Worm (Caenorhabditis elegans) whole organism, L3 larva: ENCODE data around the gene srx-73.

Experiments used
- R02D3.7 ChIP-seq: fragments of 150-350 bp; optimal IDR thresholded peaks from 2 replicates; lab custom pipeline; 2014; ENCODE audit warnings: missing biosample characterization, missing genetic modification characterization
- aly-2 ChIP-seq: fragments of 150-350 bp; optimal IDR thresholded peaks from 2 replicates; lab custom pipeline; 2014; ENCODE audit warnings: missing biosample characterization, missing genetic modification characterization
- ama-1 ChIP-seq: fragments of 150-350 bp; optimal IDR thresholded peaks from 2 replicates; lab custom pipeline; 2018
- ceh-16 ChIP-seq: sonication (generic microtip); optimal IDR thresholded peaks from 2 replicates; lab custom pipeline; 2017; ENCODE audit warnings: missing biosample characterization, missing genetic modification characterization
- ceh-82 ChIP-seq: fragments of 150-350 bp; optimal IDR thresholded peaks from 2 replicates; lab custom pipeline; 2014; ENCODE audit warnings: missing biosample characterization, missing genetic modification characterization
- daf-12 ChIP-seq: fragments of 150-350 bp; optimal IDR thresholded peaks from 2 replicates; lab custom pipeline; 2014; ENCODE audit warnings: missing biosample characterization, missing genetic modification reagents, missing genetic modification characterization
- egl-27 ChIP-seq: sonication (generic microtip); optimal IDR thresholded peaks from 4 replicates; lab custom pipeline; 2017; ENCODE audit warnings: missing biosample characterization, missing genetic modification reagents, missing genetic modification characterization
- egl-5 ChIP-seq: fragments of 150-350 bp; optimal IDR thresholded peaks from 2 replicates; lab custom pipeline; 2017; ENCODE audit warnings: missing biosample characterization, missing genetic modification reagents, missing genetic modification characterization, inconsistent platforms
- elt-2 ChIP-seq: sonication (generic microtip); optimal IDR thresholded peaks from 2 replicates; lab custom pipeline; 2016; ENCODE audit warnings: missing genetic modification reagents, mild to moderate bottlenecking, missing genetic modification characterization, missing compliant biosample characterization
- elt-3 ChIP-seq, 3 experiments: fragments of 150-350 bp in 1 of 3; sonication (generic microtip) in 2 of 3; optimal IDR thresholded peaks; 2 replicates in 2 of 3; 4 replicates in 1 of 3; lab custom pipeline; 2014 to 2017; ENCODE audit warnings: missing biosample characterization in 3 of 3, missing genetic modification characterization in 3 of 3
- eor-1 ChIP-seq, 2 experiments: fragments of 150-350 bp; optimal IDR thresholded peaks; 2 replicates each; lab custom pipeline; 2014 to 2018; ENCODE audit warnings: missing biosample characterization in 2 of 2, missing genetic modification characterization in 2 of 2
- fkh-10 ChIP-seq: sonication (generic microtip); optimal IDR thresholded peaks from 2 replicates; lab custom pipeline; 2017; ENCODE audit warnings: missing biosample characterization, missing genetic modification reagents, missing genetic modification characterization
- fkh-2 ChIP-seq: fragments of 150-350 bp; optimal IDR thresholded peaks from 2 replicates; lab custom pipeline; 2014; ENCODE audit warnings: missing biosample characterization, missing genetic modification reagents, missing genetic modification characterization
- fos-1 ChIP-seq: fragments of 150-350 bp; optimal IDR thresholded peaks from 2 replicates; lab custom pipeline; 2014; ENCODE audit warnings: missing biosample characterization, missing genetic modification characterization
- hmg-11 ChIP-seq: sonication (generic microtip); optimal IDR thresholded peaks from 2 replicates; lab custom pipeline; 2016; ENCODE audit warnings: missing genetic modification characterization, missing compliant biosample characterization
- jun-1 ChIP-seq: fragments of 150-350 bp; optimal IDR thresholded peaks from 2 replicates; lab custom pipeline; 2014; ENCODE audit warnings: missing biosample characterization, missing genetic modification reagents, missing genetic modification characterization
- lin-15B ChIP-seq: fragments of 150-350 bp; optimal IDR thresholded peaks from 2 replicates; lab custom pipeline; 2014; ENCODE audit warnings: missing biosample characterization, missing genetic modification characterization
- lin-39 ChIP-seq: fragments of 150-350 bp; optimal IDR thresholded peaks from 2 replicates; lab custom pipeline; 2018; ENCODE audit warnings: missing biosample characterization, missing genetic modification reagents, missing genetic modification characterization
- lsy-12 ChIP-seq: sonication (generic microtip); optimal IDR thresholded peaks from 2 replicates; lab custom pipeline; 2016; ENCODE audit warnings: mild to moderate bottlenecking, missing genetic modification characterization, missing compliant biosample characterization
- mml-1 ChIP-seq: fragments of 150-350 bp; sonication (generic microtip); optimal IDR thresholded peaks from 3 replicates; lab custom pipeline; 2014; ENCODE audit warnings: missing biosample characterization, missing genetic modification characterization
- nfya-1 ChIP-seq: sonication (generic microtip); optimal IDR thresholded peaks from 2 replicates; lab custom pipeline; 2017; ENCODE audit warnings: missing genetic modification characterization, mild to moderate bottlenecking, missing compliant biosample characterization, antibody characterized with exemption, moderate library complexity; ENCODE audit not compliant: insufficient read depth
- nhr-12 ChIP-seq: fragments of 150-350 bp; optimal IDR thresholded peaks from 2 replicates; lab custom pipeline; 2014; ENCODE audit warnings: missing biosample characterization, missing genetic modification characterization
- nhr-23 ChIP-seq: fragments of 150-350 bp; optimal IDR thresholded peaks from 2 replicates; lab custom pipeline; 2014; ENCODE audit warnings: missing biosample characterization, missing genetic modification reagents, missing genetic modification characterization
- nhr-237 ChIP-seq: fragments of 150-350 bp; optimal IDR thresholded peaks from 2 replicates; lab custom pipeline; 2014; ENCODE audit warnings: missing biosample characterization, missing genetic modification characterization
- nhr-43 ChIP-seq: sonication (generic microtip); optimal IDR thresholded peaks from 2 replicates; lab custom pipeline; 2016; ENCODE audit warnings: mild to moderate bottlenecking, missing genetic modification characterization, missing compliant biosample characterization; ENCODE audit not compliant: poor library complexity, severe bottlenecking
- nhr-67 ChIP-seq: fragments of 150-350 bp; optimal IDR thresholded peaks from 2 replicates; lab custom pipeline; 2014; ENCODE audit warnings: missing biosample characterization, missing genetic modification characterization
- nhr-76 ChIP-seq: fragments of 150-350 bp; sonication (generic microtip); optimal IDR thresholded peaks from 5 replicates; lab custom pipeline; 2014; ENCODE audit warnings: missing biosample characterization, missing genetic modification characterization
- nhr-77 ChIP-seq: fragments of 150-350 bp; optimal IDR thresholded peaks from 2 replicates; lab custom pipeline; 2014; ENCODE audit warnings: missing biosample characterization, missing genetic modification characterization
- pha-4 ChIP-seq: fragments of 150-350 bp; optimal IDR thresholded peaks from 2 replicates; lab custom pipeline; 2014; ENCODE audit warnings: missing biosample characterization, missing genetic modification reagents, missing genetic modification characterization
- sea-2 ChIP-seq: fragments of 150-350 bp; sonication (generic microtip); optimal IDR thresholded peaks from 4 replicates; lab custom pipeline; 2014; ENCODE audit warnings: missing biosample characterization, missing genetic modification reagents, missing genetic modification characterization
- snpc-4 ChIP-seq: fragments of 150-350 bp; optimal IDR thresholded peaks from 2 replicates; lab custom pipeline; 2014; ENCODE audit warnings: missing biosample characterization, missing genetic modification characterization
- unc-39 ChIP-seq: sonication (generic microtip); optimal IDR thresholded peaks from 4 replicates; lab custom pipeline; 2017; ENCODE audit warnings: missing biosample characterization, missing genetic modification characterization
- unc-62 ChIP-seq: fragments of 150-350 bp; sonication (generic microtip); optimal IDR thresholded peaks from 4 replicates; lab custom pipeline; 2014; ENCODE audit warnings: missing biosample characterization, missing genetic modification reagents, missing genetic modification characterization
- zag-1 ChIP-seq: fragments of 150-350 bp; optimal IDR thresholded peaks from 2 replicates; lab custom pipeline; 2014; ENCODE audit warnings: missing biosample characterization, missing genetic modification characterization
- ztf-4 ChIP-seq: fragments of 150-350 bp; optimal IDR thresholded peaks from 2 replicates; lab custom pipeline; 2014; ENCODE audit warnings: missing biosample characterization, missing genetic modification characterization

The srx-73 gene

ce11 chrV:4672487-4672886 lies 6.9 kb upstream of the srx-73 start, which contains the start of gene K03B4.9:
Gene K03B4.9 (minus strand): TSS chrV:4672587.
- TF ChIP-seq hmg-11 (tag; lab: Kevin White, UChicago) (no peak), nhr-23 (no peak), ceh-16 (tag; lab: Kevin White, UChicago) (no peak), jun-1 (tag; lab: Kevin White, UChicago) (no peak), lsy-12 (no peak), nhr-12 (tag; lab: Kevin White, UChicago) (no peak), aly-2 (tag; lab: Kevin White, UChicago) (no peak), nfya-1 (tag; lab: Kevin White, UChicago) (no peak), snpc-4 (tag; lab: Kevin White, UChicago) (no peak), zag-1 (no peak), nhr-43 (tag; lab: Kevin White, UChicago) (no peak)

ce11 chrV:4668636-4669035 lies 3.1 kb upstream of the srx-73 start, which contains the start of gene srx-77:
Gene srx-77 (minus strand): TSS chrV:4668736.
- TF ChIP-seq nhr-12 (tag; lab: Kevin White, UChicago), result no peak
- no peak for TF ChIP-seq nhr-76
- TF ChIP-seq jun-1 (tag; lab: Kevin White, UChicago), result no peak
- no peak for TF ChIP-seq fkh-10
- TF ChIP-seq R02D3.7 (tag; lab: Kevin White, UChicago), result no peak
- TF ChIP-seq daf-12 (tag; lab: Kevin White, UChicago), result no peak
- no peak for TF ChIP-seq ceh-82 (tag; lab: Kevin White, UChicago)
- TF ChIP-seq fkh-2, result no peak
- TF ChIP-seq nhr-23, result no peak
- TF ChIP-seq egl-5, result no peak
- no peak for TF ChIP-seq pha-4 (tag; lab: Kevin White, UChicago)
- TF ChIP-seq nhr-77 (tag; lab: Kevin White, UChicago), result no peak
- TF ChIP-seq hmg-11 (tag; lab: Kevin White, UChicago), result no peak
- no peak for TF ChIP-seq aly-2 (tag; lab: Kevin White, UChicago)
- TF ChIP-seq sea-2 (GFP tag; lab: Kevin White, UChicago), result no peak

- TF ChIP-seq lin-39 (tag; lab: Kevin White, UChicago) (no peak), lsy-12 (no peak), nhr-12 (tag; lab: Kevin White, UChicago) (no peak), lin-15B (tag; lab: Kevin White, UChicago) (no peak), elt-2 (tag; lab: Kevin White, UChicago) (no peak), eor-1 (tag; optimal IDR thresholded peaks at IDR 0.05; lab: Kevin White, UChicago) (no peak), fkh-2 (no peak), ama-1 (lab: Kevin White, UChicago) (no peak), egl-27 (tag; lab: Kevin White, UChicago) (no peak), R02D3.7 (tag; lab: Kevin White, UChicago) (no peak), nhr-237 (tag; lab: Kevin White, UChicago) (no peak)
- TF ChIP-seq, all 47 proteins: peak for 0
Measured at ce11 chrV:4667062-4667461, 1.5 kb upstream of the srx-73 start.

- TF ChIP-seq lsy-12 (no peak), sea-2 (GFP tag; lab: Kevin White, UChicago) (no peak), nhr-77 (tag; lab: Kevin White, UChicago) (no peak), ama-1 (lab: Kevin White, UChicago) (no peak), nhr-237 (tag; lab: Kevin White, UChicago) (no peak), unc-62 (no peak), pha-4 (tag; lab: Kevin White, UChicago) (no peak), nhr-12 (tag; lab: Kevin White, UChicago) (no peak), ceh-82 (tag; lab: Kevin White, UChicago) (no peak), lin-39 (tag; lab: Kevin White, UChicago) (no peak), daf-12 (tag; lab: Kevin White, UChicago) (no peak), nhr-43 (tag; lab: Kevin White, UChicago) (no peak), unc-39 (no peak), nhr-76 (no peak)
Measured at ce11 chrV:4662400-4662799, 3.2 kb downstream of the srx-73 start, which contains the start of gene srx-74. Gene srx-74 (minus strand): TSS chrV:4662500.

ce11 chrV:4655175-4655574 lies 10.4 kb downstream of the srx-73 start, which contains the start of gene F41F3.9:
Gene F41F3.9 (plus strand): TSS chrV:4655475.
- TF ChIP-seq egl-27 (tag; lab: Kevin White, UChicago) (no peak), ama-1 (lab: Kevin White, UChicago) (no peak), zag-1 (no peak), jun-1 (tag; lab: Kevin White, UChicago) (no peak), lin-15B (tag; lab: Kevin White, UChicago) (no peak), ztf-4 (tag; lab: Kevin White, UChicago) (no peak), mml-1 (no peak), elt-2 (tag; lab: Kevin White, UChicago) (no peak), nhr-43 (tag; lab: Kevin White, UChicago) (no peak), elt-3 (tag; optimal IDR thresholded peaks at IDR 0.05; lab: Kevin White, UChicago) (no peak), daf-12 (tag; lab: Kevin White, UChicago) (no peak), nhr-12 (tag; lab: Kevin White, UChicago) (no peak), nhr-67 (tag; lab: Kevin White, UChicago) (no peak), lsy-12 (no peak), fos-1 (tag; lab: Kevin White, UChicago) (no peak), unc-39 (no peak)
